Worm (Caenorhabditis elegans) whole organism, L1 larva: ENCODE measurements around the gene C09G5.14.

Experiments
- nhr-237 ChIP-seq: fragments of 150-350 bp; optimal IDR thresholded peaks from 2 replicates; lab custom pipeline; 2014; ENCODE audit warnings: missing biosample characterization, missing genetic modification characterization
- unc-130 ChIP-seq: fragments of 150-350 bp; optimal IDR thresholded peaks from 2 replicates; lab custom pipeline; 2017; ENCODE audit warnings: missing biosample characterization, missing genetic modification characterization, inconsistent platforms
- unc-86 ChIP-seq: sonication (generic microtip); optimal IDR thresholded peaks from 2 replicates; lab custom pipeline; 2016; ENCODE audit warnings: missing genetic modification characterization, missing compliant biosample characterization

ce11 chrII:10714262-10714933, 8.6 kb downstream of the C09G5.14 start, which contains the start of the genes dph-2 and C09G5.7:
- TF ChIP-seq nhr-237 (tag; lab: Kevin White, UChicago) (no peak), unc-86 (tag; lab: Kevin White, UChicago) (no peak), unc-130 (tag; lab: Kevin White, UChicago) (no peak)
